Worm (Caenorhabditis elegans) whole organism, mixed stage, embryonic: Measurements from ENCODE around the gene srv-2.

Source experiments
- M03D4.4 ChIP-seq: sonication (generic microtip); optimal IDR thresholded peaks from 2 replicates; lab custom pipeline; 2017; ENCODE audit warnings: mild to moderate bottlenecking, missing genetic modification characterization, missing compliant biosample characterization
- bed-3 ChIP-seq: fragments of 200-800 bp; sonication (Bioruptor generic); optimal IDR thresholded peaks from 3 replicates; lab custom pipeline; 2018; ENCODE audit warnings: mild to moderate bottlenecking, missing genetic modification characterization, moderate library complexity, missing compliant biosample characterization
- blmp-1 ChIP-seq: fragments of 150-350 bp; optimal IDR thresholded peaks from 2 replicates; lab custom pipeline; 2014; ENCODE audit warnings: missing biosample characterization, missing genetic modification characterization
- ceh-39 ChIP-seq: fragments of 150-350 bp; optimal IDR thresholded peaks from 2 replicates; lab custom pipeline; 2014; ENCODE audit warnings: missing biosample characterization, missing genetic modification characterization
- ceh-43 ChIP-seq: fragments of 200-800 bp; sonication (Bioruptor generic); optimal IDR thresholded peaks from 2 replicates; lab custom pipeline; 2018; ENCODE audit warnings: mild to moderate bottlenecking, missing genetic modification characterization, moderate library complexity, missing compliant biosample characterization
- ceh-83 ChIP-seq: fragments of 200-800 bp; sonication (Bioruptor generic); optimal IDR thresholded peaks from 2 replicates; lab custom pipeline; 2018; ENCODE audit warnings: mild to moderate bottlenecking, missing genetic modification characterization, missing compliant biosample characterization
- ces-1 ChIP-seq: fragments of 150-350 bp; optimal IDR thresholded peaks from 2 replicates; lab custom pipeline; 2014; ENCODE audit warnings: missing biosample characterization, missing genetic modification reagents, missing genetic modification characterization
- cnd-1 ChIP-seq: fragments of 200-800 bp; sonication (Bioruptor generic); optimal IDR thresholded peaks from 2 replicates; lab custom pipeline; 2018; ENCODE audit warnings: mild to moderate bottlenecking, missing genetic modification characterization, missing compliant biosample characterization
- drap-1 ChIP-seq: fragments of 200-800 bp; sonication (Bioruptor generic); optimal IDR thresholded peaks from 3 replicates; lab custom pipeline; 2018; ENCODE audit warnings: mild to moderate bottlenecking, missing genetic modification characterization, missing compliant biosample characterization
- elt-1 ChIP-seq: sonication (generic microtip); optimal IDR thresholded peaks from 2 replicates; lab custom pipeline; 2017; ENCODE audit warnings: missing genetic modification characterization, mild to moderate bottlenecking, missing compliant biosample characterization, antibody characterized with exemption, moderate library complexity, borderline replicate concordance; ENCODE audit not compliant: insufficient read depth
- elt-3 ChIP-seq: fragments of 150-350 bp; optimal IDR thresholded peaks from 2 replicates; lab custom pipeline; 2014; ENCODE audit warnings: missing biosample characterization, missing genetic modification characterization
- flh-1 ChIP-seq: fragments of 200-800 bp; sonication (Bioruptor generic); optimal IDR thresholded peaks from 2 replicates; lab custom pipeline; 2018; ENCODE audit warnings: mild to moderate bottlenecking, missing genetic modification characterization, moderate library complexity, missing compliant biosample characterization
- ham-2 ChIP-seq: fragments of 200-800 bp; sonication (Bioruptor generic); optimal IDR thresholded peaks from 2 replicates; lab custom pipeline; 2018; ENCODE audit warnings: mild to moderate bottlenecking, missing genetic modification characterization, missing compliant biosample characterization
- hlh-1 ChIP-seq: fragments of 150-350 bp; optimal IDR thresholded peaks from 2 replicates; lab custom pipeline; 2014; ENCODE audit warnings: missing biosample characterization, missing genetic modification reagents, missing genetic modification characterization
- lin-13 ChIP-seq: fragments of 150-350 bp; optimal IDR thresholded peaks from 2 replicates; lab custom pipeline; 2014; ENCODE audit warnings: missing biosample characterization, missing genetic modification characterization
- lin-32 ChIP-seq: fragments of 200-800 bp; sonication (Bioruptor generic); optimal IDR thresholded peaks from 2 replicates; lab custom pipeline; 2018; ENCODE audit warnings: mild to moderate bottlenecking, missing genetic modification characterization, missing compliant biosample characterization
- lsy-2 ChIP-seq: fragments of 150-350 bp; optimal IDR thresholded peaks from 2 replicates; lab custom pipeline; 2014; ENCODE audit warnings: missing biosample characterization, missing genetic modification characterization
- mab-5 ChIP-seq: fragments of 150-350 bp; optimal IDR thresholded peaks from 2 replicates; lab custom pipeline; 2014; ENCODE audit warnings: missing biosample characterization, missing genetic modification characterization
- mep-1 ChIP-seq: fragments of 150-350 bp; optimal IDR thresholded peaks from 2 replicates; lab custom pipeline; 2017; ENCODE audit warnings: missing biosample characterization, missing genetic modification reagents, missing genetic modification characterization, inconsistent platforms
- mls-2 ChIP-seq: sonication (generic microtip); optimal IDR thresholded peaks from 2 replicates; lab custom pipeline; 2016; ENCODE audit warnings: mild to moderate bottlenecking, missing genetic modification characterization, moderate library complexity, missing compliant biosample characterization
- nhr-12 ChIP-seq: fragments of 150-350 bp; optimal IDR thresholded peaks from 2 replicates; lab custom pipeline; 2014; ENCODE audit warnings: missing biosample characterization, missing genetic modification characterization
- nhr-2 ChIP-seq: fragments of 150-350 bp; optimal IDR thresholded peaks from 2 replicates; lab custom pipeline; 2014; ENCODE audit warnings: missing biosample characterization, missing genetic modification characterization
- nhr-237 ChIP-seq: fragments of 150-350 bp; optimal IDR thresholded peaks from 2 replicates; lab custom pipeline; 2014; ENCODE audit warnings: missing biosample characterization, missing genetic modification characterization
- nhr-28 ChIP-seq: fragments of 150-350 bp; optimal IDR thresholded peaks from 2 replicates; lab custom pipeline; 2014; ENCODE audit warnings: missing biosample characterization, missing genetic modification characterization
- nhr-76 ChIP-seq: sonication (generic microtip); optimal IDR thresholded peaks from 2 replicates; lab custom pipeline; 2017; ENCODE audit warnings: missing biosample characterization, missing genetic modification characterization
- pha-4 ChIP-seq: fragments of 150-350 bp; optimal IDR thresholded peaks from 2 replicates; lab custom pipeline; 2018; ENCODE audit warnings: missing biosample characterization, missing genetic modification reagents, missing genetic modification characterization
- sem-2 ChIP-seq: fragments of 200-800 bp; sonication (Bioruptor generic); optimal IDR thresholded peaks from 2 replicates; lab custom pipeline; 2018; ENCODE audit warnings: mild to moderate bottlenecking, missing genetic modification characterization, missing compliant biosample characterization
- snpc-4 ChIP-seq: fragments of 150-350 bp; optimal IDR thresholded peaks from 2 replicates; lab custom pipeline; 2014; ENCODE audit warnings: missing biosample characterization, missing genetic modification characterization
- sptf-1 ChIP-seq: sonication (generic microtip); optimal IDR thresholded peaks from 2 replicates; lab custom pipeline; 2017; ENCODE audit warnings: mild to moderate bottlenecking, missing genetic modification characterization, moderate library complexity, missing compliant biosample characterization
- tbx-8 ChIP-seq: fragments of 200-800 bp; sonication (Bioruptor generic); optimal IDR thresholded peaks from 2 replicates; lab custom pipeline; 2018; ENCODE audit warnings: mild to moderate bottlenecking, missing genetic modification characterization, moderate library complexity, missing compliant biosample characterization
- unc-120 ChIP-seq: sonication (generic microtip); optimal IDR thresholded peaks from 2 replicates; lab custom pipeline; 2017; ENCODE audit warnings: missing genetic modification characterization, missing compliant biosample characterization; ENCODE audit not compliant: poor library complexity, severe bottlenecking
- unc-62 ChIP-seq: fragments of 150-350 bp; optimal IDR thresholded peaks from 2 replicates; lab custom pipeline; 2014; ENCODE audit warnings: missing biosample characterization, missing genetic modification reagents, missing genetic modification characterization
- zip-8 ChIP-seq: fragments of 150-350 bp; optimal IDR thresholded peaks from 2 replicates; lab custom pipeline; 2014; ENCODE audit warnings: missing biosample characterization, missing genetic modification characterization
- ztf-11 ChIP-seq: fragments of 150-350 bp; optimal IDR thresholded peaks from 2 replicates; lab custom pipeline; 2014; ENCODE audit warnings: missing biosample characterization, missing genetic modification characterization

The srv-2 gene

DNA sequence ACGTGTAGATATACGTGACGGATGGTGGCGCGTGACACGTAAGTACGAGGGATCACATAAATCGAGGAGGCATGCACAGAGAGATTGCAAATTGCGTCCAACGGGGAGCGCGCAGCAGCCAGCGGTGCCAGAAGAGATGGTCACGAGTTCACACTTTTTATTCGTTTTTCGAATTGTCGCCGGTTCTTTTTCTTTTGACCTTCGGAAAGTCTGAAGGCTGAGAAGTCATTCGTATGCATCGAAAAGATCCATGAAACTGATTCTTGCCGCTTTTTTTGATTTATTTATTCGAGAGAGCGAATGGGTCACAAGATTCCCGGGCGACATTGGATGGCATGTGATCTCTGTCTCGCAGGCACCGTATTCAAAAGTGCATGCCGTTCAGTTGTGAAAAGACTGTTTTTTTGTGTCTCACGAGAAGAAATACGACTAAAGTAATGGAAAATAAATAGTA lies 43.1 kb downstream of the srv-2 start:
- TF ChIP-seq unc-120: no peak
- TF ChIP-seq hlh-1 (tag; lab: Kevin White, UChicago): no peak
- TF ChIP-seq sptf-1 (tag; lab: Kevin White, UChicago): no peak
- TF ChIP-seq zip-8 (tag; lab: Kevin White, UChicago): no peak
- no peak for TF ChIP-seq pha-4 (tag; lab: Kevin White, UChicago)
- no peak for TF ChIP-seq tbx-8 (GFP tag; lab: Kevin White, UChicago)
- TF ChIP-seq, all 35 proteins: peak for 0

DNA sequence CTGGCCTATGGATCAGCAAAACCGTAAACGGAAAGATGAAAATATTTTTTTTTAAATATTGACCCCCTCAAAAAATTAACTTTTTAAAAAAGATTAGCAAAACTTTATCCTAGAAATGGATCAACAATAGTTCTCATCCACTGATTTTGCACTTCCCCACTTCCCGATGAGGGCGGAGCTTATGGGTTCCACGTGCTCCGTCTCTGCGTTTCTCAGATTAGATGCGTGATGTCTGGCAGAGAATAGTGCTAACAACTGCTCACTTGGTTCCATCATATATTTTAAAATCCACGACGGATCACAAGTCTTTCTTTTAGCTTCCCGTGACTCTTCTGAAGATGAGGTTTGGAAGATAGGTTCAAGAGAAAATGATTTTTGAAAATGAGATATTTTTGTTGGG lies 43.7 kb downstream of the srv-2 start:
- TF ChIP-seq ceh-43 (GFP tag; lab: Kevin White, UChicago): no peak
- TF ChIP-seq ham-2: no peak
- no peak for TF ChIP-seq zip-8 (tag; lab: Kevin White, UChicago)
- no peak for TF ChIP-seq sptf-1 (tag; lab: Kevin White, UChicago)
- TF ChIP-seq blmp-1: no peak
- TF ChIP-seq pha-4 (tag; lab: Kevin White, UChicago): no peak
- TF ChIP-seq ces-1: no peak
- TF ChIP-seq snpc-4 (tag; lab: Kevin White, UChicago): no peak
- TF ChIP-seq drap-1 (GFP tag; lab: Kevin White, UChicago): no peak
- no peak for TF ChIP-seq mep-1 (tag; lab: Kevin White, UChicago)
- TF ChIP-seq nhr-28: no peak
- peak; percentile 13 for TF ChIP-seq unc-62
- peak; percentile 85 for TF ChIP-seq hlh-1 (tag; lab: Kevin White, UChicago)
- no peak for TF ChIP-seq nhr-237 (tag; lab: Kevin White, UChicago)
- TF ChIP-seq M03D4.4 (tag; lab: Kevin White, UChicago): no peak
- peak; percentile 85 for TF ChIP-seq unc-120
- TF ChIP-seq mab-5 (tag; lab: Kevin White, UChicago): no peak
- TF ChIP-seq lin-13 (tag; lab: Kevin White, UChicago): no peak
- TF ChIP-seq elt-3: no peak
- TF ChIP-seq ztf-11 (tag; lab: Kevin White, UChicago): no peak

DNA sequence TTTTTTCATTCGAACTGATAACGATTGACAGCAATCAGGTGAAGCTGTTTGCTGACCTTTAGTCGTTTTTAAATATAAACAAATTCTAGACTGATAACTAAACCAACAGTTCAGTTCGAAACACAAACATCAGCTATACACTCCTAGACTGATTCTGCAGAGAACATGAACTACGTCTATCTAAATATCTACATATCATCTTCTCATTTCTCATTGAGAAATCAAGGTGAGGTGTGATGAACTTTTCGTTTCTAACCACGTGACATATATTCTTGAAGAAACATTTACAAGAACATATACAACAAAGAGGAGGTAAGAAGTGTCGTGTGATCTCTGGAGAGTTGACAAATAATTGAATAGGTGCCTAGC lies 44.9 kb downstream of the srv-2 start:
- no peak for TF ChIP-seq lsy-2 (tag; lab: Kevin White, UChicago)
- TF ChIP-seq nhr-28: no peak
- no peak for TF ChIP-seq pha-4 (tag; lab: Kevin White, UChicago)
- no peak for TF ChIP-seq ztf-11 (tag; lab: Kevin White, UChicago)
- TF ChIP-seq ceh-43 (GFP tag; lab: Kevin White, UChicago): no peak
- no peak for TF ChIP-seq hlh-1 (tag; lab: Kevin White, UChicago)
- TF ChIP-seq unc-120: no peak
- no peak for TF ChIP-seq flh-1 (GFP tag; lab: Kevin White, UChicago)
- TF ChIP-seq ham-2: no peak
- no peak for TF ChIP-seq snpc-4 (tag; lab: Kevin White, UChicago)
- no peak for TF ChIP-seq drap-1 (GFP tag; lab: Kevin White, UChicago)
- TF ChIP-seq lin-32: no peak
- TF ChIP-seq nhr-237 (tag; lab: Kevin White, UChicago): no peak
- no peak for TF ChIP-seq unc-62
- TF ChIP-seq zip-8 (tag; lab: Kevin White, UChicago): no peak
- TF ChIP-seq mab-5 (tag; lab: Kevin White, UChicago): no peak
- TF ChIP-seq cnd-1 (tag; lab: Kevin White, UChicago): no peak
- no peak for TF ChIP-seq nhr-12 (tag; lab: Kevin White, UChicago)

DNA sequence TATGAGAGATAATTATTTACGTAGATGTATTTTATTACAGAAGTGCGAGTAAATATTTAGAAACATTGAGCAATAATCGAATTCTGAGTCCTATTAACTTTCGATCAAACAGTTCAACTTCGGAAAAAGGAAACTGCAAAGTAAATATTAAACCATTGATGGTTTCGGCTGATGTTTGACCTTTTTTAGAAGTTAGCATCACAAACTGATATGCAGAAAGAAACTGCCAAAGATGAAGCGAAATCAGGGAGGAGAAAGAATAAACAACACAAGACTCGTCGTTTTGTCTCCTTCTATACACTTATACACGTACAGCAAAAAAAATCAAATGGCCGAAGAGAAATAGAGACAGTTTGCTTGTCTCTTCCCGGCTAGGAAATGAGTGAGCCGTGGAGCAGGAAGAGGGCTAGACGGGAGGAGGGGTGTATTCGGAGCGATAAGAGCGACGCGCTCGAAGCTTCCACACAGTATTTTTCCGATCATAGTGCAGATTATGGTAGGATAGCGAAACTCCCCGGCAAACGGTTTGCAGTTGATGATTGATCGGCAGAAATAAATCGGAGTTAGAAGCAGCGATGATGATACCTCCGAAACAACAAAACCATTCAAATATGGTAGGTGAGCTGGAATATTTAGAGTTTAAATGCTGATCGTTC lies 45.4 kb downstream of the srv-2 start:
- no peak for TF ChIP-seq ham-2
- TF ChIP-seq cnd-1 (tag; lab: Kevin White, UChicago): no peak
- TF ChIP-seq flh-1 (GFP tag; lab: Kevin White, UChicago): no peak
- TF ChIP-seq lin-32: no peak
- no peak for TF ChIP-seq ceh-43 (GFP tag; lab: Kevin White, UChicago)
- no peak for TF ChIP-seq lsy-2 (tag; lab: Kevin White, UChicago)
- TF ChIP-seq tbx-8 (GFP tag; lab: Kevin White, UChicago): no peak
- no peak for TF ChIP-seq unc-120
- TF ChIP-seq nhr-76 (tag; lab: Kevin White, UChicago): no peak
- TF ChIP-seq mab-5 (tag; lab: Kevin White, UChicago): no peak
- TF ChIP-seq, all 35 proteins: peak for 0

DNA sequence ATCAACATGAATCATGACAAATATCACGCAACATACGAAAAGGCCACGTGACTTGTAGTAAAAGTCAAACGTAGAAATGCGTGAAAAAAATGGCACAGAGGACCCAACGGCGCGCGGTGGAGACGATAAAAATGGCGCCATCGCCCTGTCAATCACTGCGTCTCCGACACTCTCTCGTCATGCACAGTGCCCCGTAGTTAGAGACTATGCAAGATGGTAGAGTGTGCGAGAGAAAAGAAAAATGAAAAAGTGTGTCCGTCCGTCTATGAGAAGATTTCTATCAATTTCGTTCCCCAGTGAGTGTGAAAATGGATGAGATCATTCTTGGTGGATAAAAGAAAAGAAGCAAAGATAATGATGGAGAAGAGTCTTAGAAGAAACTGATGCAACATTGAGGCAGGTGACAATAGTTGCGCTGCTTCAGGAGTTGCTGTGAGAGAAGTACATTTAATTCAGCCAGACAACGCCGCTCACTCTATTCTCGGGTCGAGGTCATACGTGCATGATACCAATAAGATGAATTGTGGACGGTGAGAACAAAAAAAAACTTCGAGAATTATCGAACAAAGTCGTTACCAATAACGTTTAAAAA lies 46.5 kb downstream of the srv-2 start:
- TF ChIP-seq unc-120: peak; percentile 70
- peak; percentile 37 for TF ChIP-seq hlh-1 (tag; lab: Kevin White, UChicago)
- no peak for TF ChIP-seq nhr-237 (tag; lab: Kevin White, UChicago)
- no peak for TF ChIP-seq mep-1 (tag; lab: Kevin White, UChicago)
- no peak for TF ChIP-seq bed-3 (GFP tag; lab: Kevin White, UChicago)
- no peak for TF ChIP-seq ceh-43 (GFP tag; lab: Kevin White, UChicago)
- TF ChIP-seq ceh-39 (tag; lab: Kevin White, UChicago): no peak
- TF ChIP-seq sptf-1 (tag; lab: Kevin White, UChicago): peak; percentile 20
- no peak for TF ChIP-seq elt-1 (tag; lab: Kevin White, UChicago)
- TF ChIP-seq zip-8 (tag; lab: Kevin White, UChicago): no peak
- no peak for TF ChIP-seq drap-1 (GFP tag; lab: Kevin White, UChicago)
- TF ChIP-seq nhr-12 (tag; lab: Kevin White, UChicago): no peak
- no peak for TF ChIP-seq elt-3
- TF ChIP-seq sem-2 (GFP tag; lab: Kevin White, UChicago): no peak
- TF ChIP-seq mls-2 (tag; lab: Kevin White, UChicago): no peak
- TF ChIP-seq lin-13 (tag; lab: Kevin White, UChicago): no peak
- no peak for TF ChIP-seq pha-4 (tag; lab: Kevin White, UChicago)
- no peak for TF ChIP-seq ham-2
- no peak for TF ChIP-seq lin-32
- TF ChIP-seq nhr-2 (tag; lab: Kevin White, UChicago): no peak
- TF ChIP-seq nhr-76 (tag; lab: Kevin White, UChicago): no peak
- TF ChIP-seq cnd-1 (tag; lab: Kevin White, UChicago): no peak
- no peak for TF ChIP-seq ceh-83 (GFP tag; lab: Kevin White, UChicago)
- no peak for TF ChIP-seq blmp-1
- peak; percentile 80 for TF ChIP-seq unc-62
- no peak for TF ChIP-seq snpc-4 (tag; lab: Kevin White, UChicago)
- TF ChIP-seq lsy-2 (tag; lab: Kevin White, UChicago): no peak
- no peak for TF ChIP-seq mab-5 (tag; lab: Kevin White, UChicago)
- no peak for TF ChIP-seq flh-1 (GFP tag; lab: Kevin White, UChicago)
